Fruit fly (Drosophila melanogaster): ENCODE data around the gene Ugt305A1.

Ugt305A1 gene

DNA sequence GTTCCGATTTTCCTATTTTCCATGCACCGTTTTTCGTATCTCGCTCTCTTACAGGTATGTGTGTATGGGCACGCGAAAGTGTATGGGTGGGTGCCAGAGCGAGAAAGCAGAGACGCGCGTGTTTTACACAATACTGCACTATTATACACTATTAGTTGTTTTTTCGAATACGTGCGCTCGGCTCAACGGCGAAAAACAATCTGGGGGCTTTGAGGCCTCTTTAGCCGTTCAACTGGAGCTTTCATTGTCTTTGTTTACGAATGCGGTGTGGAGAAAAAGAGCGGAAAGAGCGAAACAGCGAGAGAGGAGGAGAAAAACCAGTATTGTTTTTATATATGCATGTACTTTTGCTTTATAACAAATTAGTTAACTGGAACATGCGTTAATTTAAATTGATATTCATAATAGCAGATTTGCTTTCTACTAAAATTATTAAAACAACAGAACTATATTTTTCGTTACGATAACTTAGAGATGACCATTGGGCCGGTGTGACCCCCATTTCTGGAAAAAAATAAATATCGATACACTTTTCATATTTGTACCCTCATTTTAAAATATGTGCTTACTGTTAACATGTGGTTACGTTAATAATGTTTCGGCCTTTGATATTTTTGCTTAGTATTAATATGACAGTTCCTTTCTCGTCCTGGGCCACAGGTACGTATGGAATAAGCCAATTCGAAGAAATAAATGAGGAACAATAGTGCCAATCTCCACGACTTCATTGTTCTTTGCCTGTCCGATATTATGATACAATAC, 43.1 kb downstream of the Ugt305A1 start, which contains the start of gene CG14995:
Gene CG14995, minus strand, starts transcription at position 761 of the 762 bp plus-strand sequence.
- TF ChIP-seq Sp1 (GFP tag; optimal IDR thresholded peaks at IDR 0.05): peak; percentile 31
- TF ChIP-seq Dif (GFP tag; optimal IDR thresholded peaks at IDR 0.05; ENCODE audit: partially characterized antibody): peak; percentile 21
- no peak for TF ChIP-seq Rel (GFP tag; optimal IDR thresholded peaks at IDR 0.05)
- peak; percentile 51 for TF ChIP-seq Rel (tag; optimal IDR thresholded peaks at IDR 0.05)
- peak; percentile 17 for TF ChIP-seq Hnf4 (GFP tag; optimal IDR thresholded peaks at IDR 0.05)
- no peak for TF ChIP-seq N (GFP tag; optimal IDR thresholded peaks at IDR 0.05)
- TF ChIP-seq psq (GFP tag; optimal IDR thresholded peaks at IDR 0.05): peak; percentile 88
- peak; percentile 13 for TF ChIP-seq brk (GFP tag; optimal IDR thresholded peaks at IDR 0.05)
- TF ChIP-seq Jra (GFP tag; optimal IDR thresholded peaks at IDR 0.05): no peak
- peak; percentile 40 for TF ChIP-seq sage (GFP tag; optimal IDR thresholded peaks at IDR 0.05)

DNA sequence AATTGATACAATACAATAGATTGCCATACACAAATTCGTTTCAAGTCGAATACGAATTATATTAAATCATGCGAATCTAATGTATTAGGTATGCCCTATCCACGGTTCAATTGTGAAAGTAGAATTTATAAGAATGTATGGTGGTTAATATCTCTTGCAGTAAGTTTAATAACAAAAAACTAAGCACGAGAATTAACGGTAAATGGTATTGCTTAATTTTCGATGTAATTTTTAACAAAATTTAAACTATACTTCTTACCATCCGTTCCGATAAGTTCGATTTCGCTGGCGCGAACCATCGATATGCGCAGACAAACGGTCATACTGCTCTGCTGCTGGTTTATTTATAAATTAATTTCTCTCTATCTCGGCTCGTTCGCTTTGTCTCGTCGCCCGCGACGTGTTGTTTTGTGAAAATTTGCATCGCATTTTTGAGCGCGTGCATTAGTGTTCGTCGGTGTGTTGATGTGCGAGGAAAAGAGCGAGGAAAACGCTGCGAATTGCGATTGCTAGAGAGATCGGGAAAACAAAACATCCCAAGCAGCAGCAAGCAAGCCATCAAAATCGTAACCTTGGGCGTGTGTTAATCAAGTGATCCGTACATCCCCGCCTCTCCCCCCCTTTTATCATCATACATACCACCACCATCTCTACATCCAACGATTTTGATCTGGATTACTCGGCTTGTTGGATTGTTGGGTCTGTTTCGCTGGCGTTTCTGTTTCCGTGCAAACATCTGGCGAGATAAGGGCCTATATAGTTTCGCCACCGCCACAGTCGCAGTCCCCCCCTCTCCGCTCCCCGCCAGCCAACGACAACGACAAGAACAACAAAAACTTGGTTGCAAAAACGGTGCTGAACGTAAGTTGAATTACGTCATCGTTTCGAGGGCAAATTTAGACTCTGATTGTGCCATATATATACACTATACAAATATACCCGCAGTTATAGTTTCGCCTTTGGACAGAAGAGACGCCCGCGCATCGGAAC, 44.0 kb downstream of the Ugt305A1 start, which contains the start of gene Fit1:
Gene Fit1, plus strand, starts transcription at position 307 of the 990 bp plus-strand sequence.
- TF ChIP-seq Hnf4 (GFP tag; optimal IDR thresholded peaks at IDR 0.05) (no peak), dsf (GFP tag; optimal IDR thresholded peaks at IDR 0.05; ENCODE audit: borderline replicate concordance) (no peak), Rel (GFP tag; optimal IDR thresholded peaks at IDR 0.05) (no peak), Rel (tag; optimal IDR thresholded peaks at IDR 0.05) (peak; percentile 55), br (GFP tag; optimal IDR thresholded peaks at IDR 0.05) (peak; percentile 23), Hr83 (GFP tag; optimal IDR thresholded peaks at IDR 0.05; ENCODE audit: poor library complexity, severe bottlenecking) (no peak), CrebA (GFP tag; optimal IDR thresholded peaks at IDR 0.05; ENCODE audit: borderline replicate concordance) (no peak), Sp1 (GFP tag; optimal IDR thresholded peaks at IDR 0.05) (peak; percentile 12)

DNA sequence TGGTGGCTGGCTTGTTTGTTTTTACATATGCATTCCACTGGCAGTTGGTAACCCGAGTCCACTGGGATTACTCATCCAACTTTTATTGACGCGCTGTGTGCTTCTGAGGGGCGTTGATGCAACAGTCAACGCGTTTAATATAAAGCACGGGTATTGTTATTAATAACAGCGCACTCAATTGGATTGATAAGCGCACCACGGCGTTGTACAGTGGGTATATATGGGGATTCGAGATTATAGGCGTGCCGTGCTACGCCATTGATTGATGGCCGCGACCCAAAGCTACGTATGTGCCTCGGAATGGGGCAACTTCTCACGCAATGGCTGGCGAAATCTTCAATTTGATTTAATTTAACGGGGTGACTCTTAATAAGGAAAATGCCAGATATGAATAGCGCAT, 47.5 kb downstream of the Ugt305A1 start:
- TF ChIP-seq br (GFP tag; optimal IDR thresholded peaks at IDR 0.05): no peak
- no peak for TF ChIP-seq foxo (GFP tag; optimal IDR thresholded peaks at IDR 0.05)
- no peak for TF ChIP-seq CG32264 (GFP tag; optimal IDR thresholded peaks at IDR 0.05)
- no peak for TF ChIP-seq lola (GFP tag; optimal IDR thresholded peaks at IDR 0.05)
- no peak for TF ChIP-seq tai (GFP tag; optimal IDR thresholded peaks at IDR 0.05)
- no peak for TF ChIP-seq fru (GFP tag; optimal IDR thresholded peaks at IDR 0.05)
- TF ChIP-seq Jra (GFP tag; optimal IDR thresholded peaks at IDR 0.05): peak; percentile 42
- TF ChIP-seq rgr (GFP tag; optimal IDR thresholded peaks at IDR 0.05): no peak
- no peak for TF ChIP-seq psq (GFP tag; optimal IDR thresholded peaks at IDR 0.05)
- no peak for TF ChIP-seq dsf (GFP tag; optimal IDR thresholded peaks at IDR 0.05; ENCODE audit: borderline replicate concordance)
- no peak for TF ChIP-seq GATAd (GFP tag; optimal IDR thresholded peaks at IDR 0.05)
- peak; percentile 32 for TF ChIP-seq Rel (GFP tag; optimal IDR thresholded peaks at IDR 0.05)
- peak; percentile 6 for TF ChIP-seq Rel (tag; optimal IDR thresholded peaks at IDR 0.05)
- no peak for TF ChIP-seq Hr83 (GFP tag; optimal IDR thresholded peaks at IDR 0.05; ENCODE audit: poor library complexity, severe bottlenecking)
- no peak for TF ChIP-seq usp (GFP tag; optimal IDR thresholded peaks at IDR 0.05)
- no peak for TF ChIP-seq Abd-B (GFP tag; optimal IDR thresholded peaks at IDR 0.05)
- no peak for TF ChIP-seq Dfd (GFP tag; optimal IDR thresholded peaks at IDR 0.05)

DNA sequence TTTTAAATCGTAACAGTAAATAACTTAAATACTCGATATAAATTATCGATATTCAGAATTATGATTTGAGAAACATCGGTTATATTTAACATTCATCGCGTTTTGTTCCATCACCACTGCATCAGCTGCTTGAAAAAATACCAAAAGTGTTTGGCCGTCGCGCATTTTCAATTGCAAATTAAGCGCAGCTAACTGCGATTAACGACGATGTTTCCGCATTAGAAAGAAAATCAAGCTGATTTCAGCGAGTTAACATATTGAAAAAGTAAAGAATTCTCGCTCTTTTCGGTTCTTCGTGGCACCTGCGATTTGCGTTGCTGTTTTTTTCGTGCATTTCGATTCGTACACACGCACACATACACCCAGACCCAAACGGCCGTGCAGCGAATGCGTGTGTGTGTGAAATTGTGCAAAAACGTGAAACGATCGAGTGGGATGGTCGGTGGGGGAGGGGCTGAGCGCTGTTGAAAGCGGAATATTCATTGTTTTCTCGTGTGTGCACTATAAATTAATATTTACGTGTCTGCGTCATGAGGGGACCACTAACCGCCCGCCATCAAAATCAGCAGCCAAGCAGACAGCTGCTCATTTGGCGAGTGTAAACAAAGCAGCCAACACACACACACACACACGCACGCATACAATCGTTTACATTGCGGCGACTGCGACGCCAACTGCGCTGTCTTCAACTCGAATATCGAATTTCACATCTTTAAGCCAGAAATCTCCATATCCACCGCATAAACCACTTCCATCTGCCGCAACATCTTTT, 48.7 kb downstream of the Ugt305A1 start, which contains the start of gene Ack:
Gene Ack, plus strand, starts transcription at position 115 of the 772 bp plus-strand sequence.
- TF ChIP-seq jim (GFP tag; optimal IDR thresholded peaks at IDR 0.05): no peak
- no peak for TF ChIP-seq brk (GFP tag; optimal IDR thresholded peaks at IDR 0.05)
- no peak for TF ChIP-seq ey (GFP tag; optimal IDR thresholded peaks at IDR 0.05)
- TF ChIP-seq Hr78 (GFP tag; optimal IDR thresholded peaks at IDR 0.05): peak; percentile 35
- TF ChIP-seq Rel (GFP tag; optimal IDR thresholded peaks at IDR 0.05): no peak
- no peak for TF ChIP-seq Rel (tag; optimal IDR thresholded peaks at IDR 0.05)
- no peak for TF ChIP-seq dl (GFP tag; optimal IDR thresholded peaks at IDR 0.05; ENCODE audit: insufficient read depth in 1 of 2, partially characterized antibody in 2 of 2)
- TF ChIP-seq HLH106 (tag; optimal IDR thresholded peaks at IDR 0.05): no peak
- TF ChIP-seq lola (GFP tag; optimal IDR thresholded peaks at IDR 0.05): no peak
- no peak for TF ChIP-seq br (GFP tag; optimal IDR thresholded peaks at IDR 0.05)
- TF ChIP-seq N (GFP tag; optimal IDR thresholded peaks at IDR 0.05): peak; percentile 72
- TF ChIP-seq Mio (GFP tag; optimal IDR thresholded peaks at IDR 0.05): no peak
- no peak for TF ChIP-seq Hr83 (GFP tag; optimal IDR thresholded peaks at IDR 0.05; ENCODE audit: poor library complexity, severe bottlenecking)

Data from whole organism, wandering third instar larva.